Worm (Caenorhabditis elegans) whole organism, L1 larva: Measurements from ENCODE around the gene egl-15.

Experiments used
- C04F5.9 ChIP-seq: sonication (generic microtip); optimal IDR thresholded peaks from 2 replicates; lab custom pipeline; 2016; ENCODE audit warnings: missing genetic modification characterization, missing compliant biosample characterization
- C16A3.4 ChIP-seq: fragments of 150-350 bp; optimal IDR thresholded peaks from 2 replicates; lab custom pipeline; 2014; ENCODE audit warnings: missing biosample characterization, missing genetic modification characterization
- C34B4.2 ChIP-seq: sonication (generic microtip); optimal IDR thresholded peaks from 2 replicates; lab custom pipeline; 2017; ENCODE audit warnings: mild to moderate bottlenecking, missing genetic modification characterization, missing compliant biosample characterization
- aha-1 ChIP-seq: fragments of 150-350 bp; optimal IDR thresholded peaks from 2 replicates; lab custom pipeline; 2014; ENCODE audit warnings: missing biosample characterization, missing genetic modification characterization
- aly-2 ChIP-seq: fragments of 150-350 bp; optimal IDR thresholded peaks from 2 replicates; lab custom pipeline; 2014; ENCODE audit warnings: missing biosample characterization, missing genetic modification characterization
- ceh-63 ChIP-seq: fragments of 200-800 bp; sonication (Bioruptor generic); optimal IDR thresholded peaks from 2 replicates; lab custom pipeline; 2018; ENCODE audit warnings: mild to moderate bottlenecking, missing genetic modification characterization, missing compliant biosample characterization
- ceh-88 ChIP-seq: fragments of 200-800 bp; sonication (Bioruptor generic); IDR thresholded peaks from 2 replicates; pipeline ENCODE4 v1.3.6; 2022; ENCODE audit warnings: missing genetic modification characterization, missing compliant biosample characterization
- dsc-1 ChIP-seq: sonication (generic microtip); optimal IDR thresholded peaks from 2 replicates; lab custom pipeline; 2016; ENCODE audit warnings: mild to moderate bottlenecking, missing genetic modification characterization, missing compliant biosample characterization
- efl-1 ChIP-seq, 4 experiments: fragments of 150-350 bp; optimal IDR thresholded peaks in 3 of 4; peaks in 1 of 4; 1 replicate in 1 of 4; 2 replicates in 3 of 4; lab custom pipeline; 2014; ENCODE audit warnings: missing biosample characterization in 2 of 4, missing genetic modification characterization in 2 of 4, missing genetic modification reagents in 2 of 4
- egl-13 ChIP-seq: sonication (generic microtip); optimal IDR thresholded peaks from 2 replicates; lab custom pipeline; 2016; ENCODE audit warnings: missing genotype, missing genetic modification reagents, missing genetic modification characterization, missing compliant biosample characterization
- ets-5 ChIP-seq: fragments of 200-800 bp; sonication (Bioruptor generic); IDR thresholded peaks from 2 replicates; pipeline ENCODE4 v1.3.6; 2022; ENCODE audit warnings: missing genetic modification characterization, missing compliant biosample characterization
- fkh-10 ChIP-seq: sonication (generic microtip); optimal IDR thresholded peaks from 2 replicates; lab custom pipeline; 2017; ENCODE audit warnings: missing biosample characterization, missing genetic modification reagents, missing genetic modification characterization
- fkh-4 ChIP-seq: sonication (generic microtip); optimal IDR thresholded peaks from 2 replicates; lab custom pipeline; 2016; ENCODE audit warnings: missing compliant biosample characterization, missing genetic modification characterization, borderline replicate concordance
- hlh-17 ChIP-seq: fragments of 200-800 bp; sonication (Bioruptor generic); optimal IDR thresholded peaks from 2 replicates; lab custom pipeline; 2018; ENCODE audit warnings: missing genetic modification characterization, mild to moderate bottlenecking, missing compliant biosample characterization, moderate library complexity, borderline replicate concordance
- hlh-4 ChIP-seq: sonication (generic microtip); optimal IDR thresholded peaks from 2 replicates; lab custom pipeline; 2016; ENCODE audit warnings: mild to moderate bottlenecking, missing genetic modification characterization, missing compliant biosample characterization
- irx-1 ChIP-seq: sonication (generic microtip); optimal IDR thresholded peaks from 2 replicates; lab custom pipeline; 2016; ENCODE audit warnings: missing genetic modification characterization, missing compliant biosample characterization
- isw-1 ChIP-seq: fragments of 200-800 bp; sonication (Bioruptor generic); IDR thresholded peaks from 2 replicates; pipeline ENCODE4 v1.3.6; 2022; ENCODE audit warnings: missing genetic modification characterization, missing compliant biosample characterization
- jun-1 ChIP-seq: fragments of 150-350 bp; optimal IDR thresholded peaks from 2 replicates; lab custom pipeline; 2014; ENCODE audit warnings: missing biosample characterization, missing genetic modification reagents, missing genetic modification characterization
- lin-14 ChIP-seq: fragments of 200-800 bp; sonication (Bioruptor generic); optimal IDR thresholded peaks from 2 replicates; lab custom pipeline; 2018; ENCODE audit warnings: mild to moderate bottlenecking, missing genetic modification characterization, moderate library complexity, missing compliant biosample characterization
- lin-39 ChIP-seq: fragments of 150-350 bp; optimal IDR thresholded peaks from 2 replicates; lab custom pipeline; 2014; ENCODE audit warnings: missing biosample characterization, missing genetic modification reagents, missing genetic modification characterization
- lsy-2 ChIP-seq, 2 experiments: fragments of 150-350 bp; optimal IDR thresholded peaks; 2 replicates each; lab custom pipeline; 2014; ENCODE audit warnings: missing biosample characterization in 2 of 2, missing genetic modification characterization in 2 of 2
- mef-2 ChIP-seq: fragments of 150-350 bp; optimal IDR thresholded peaks from 2 replicates; lab custom pipeline; 2014; ENCODE audit warnings: missing biosample characterization, missing genetic modification characterization
- nhr-11 ChIP-seq: fragments of 150-350 bp; optimal IDR thresholded peaks from 2 replicates; lab custom pipeline; 2014; ENCODE audit warnings: missing biosample characterization, missing genetic modification characterization
- nhr-237 ChIP-seq: fragments of 150-350 bp; optimal IDR thresholded peaks from 2 replicates; lab custom pipeline; 2014; ENCODE audit warnings: missing biosample characterization, missing genetic modification characterization
- nhr-28 ChIP-seq: fragments of 150-350 bp; optimal IDR thresholded peaks from 2 replicates; lab custom pipeline; 2014; ENCODE audit warnings: missing biosample characterization, missing genetic modification characterization
- nhr-77 ChIP-seq: fragments of 150-350 bp; optimal IDR thresholded peaks from 2 replicates; lab custom pipeline; 2014; ENCODE audit warnings: missing biosample characterization, missing genetic modification characterization
- pqm-1 ChIP-seq: sonication (generic microtip); optimal IDR thresholded peaks from 3 replicates; lab custom pipeline; 2017; ENCODE audit warnings: missing biosample characterization, missing genetic modification characterization
- rnt-1 ChIP-seq: sonication (generic microtip); optimal IDR thresholded peaks from 2 replicates; lab custom pipeline; 2016; ENCODE audit warnings: mild to moderate bottlenecking, missing genetic modification characterization, moderate library complexity, missing compliant biosample characterization
- snu-23 ChIP-seq: sonication (generic microtip); optimal IDR thresholded peaks from 2 replicates; lab custom pipeline; 2016; ENCODE audit warnings: missing genetic modification characterization, missing compliant biosample characterization
- sox-4 ChIP-seq: sonication (generic microtip); optimal IDR thresholded peaks from 2 replicates; lab custom pipeline; 2016; ENCODE audit warnings: missing genetic modification characterization, missing compliant biosample characterization
- unc-62 ChIP-seq: fragments of 150-350 bp; optimal IDR thresholded peaks from 2 replicates; lab custom pipeline; 2014; ENCODE audit warnings: missing biosample characterization, missing genetic modification reagents, missing genetic modification characterization
- unc-86 ChIP-seq: sonication (generic microtip); optimal IDR thresholded peaks from 2 replicates; lab custom pipeline; 2016; ENCODE audit warnings: missing genetic modification characterization, missing compliant biosample characterization
- unc-98 ChIP-seq: fragments of 200-800 bp; sonication (Bioruptor generic); IDR thresholded peaks from 2 replicates; pipeline ENCODE4 v1.3.6; 2022; ENCODE audit warnings: missing genetic modification characterization, missing compliant biosample characterization
- zip-4 ChIP-seq: fragments of 200-800 bp; sonication (Bioruptor generic); optimal IDR thresholded peaks from 2 replicates; lab custom pipeline; 2018; ENCODE audit warnings: mild to moderate bottlenecking, missing genetic modification characterization, moderate library complexity, missing compliant biosample characterization

egl-15 gene

ce11 chrX:11016100-11016499 is at the start of gene egl-15:
Gene egl-15, plus strand, starts transcription at chrX:11016400.
- no peak for TF ChIP-seq irx-1
- TF ChIP-seq ets-5 = no peak
- TF ChIP-seq ceh-88 (GFP tag; lab: Robert Waterston, UW) = no peak
- TF ChIP-seq dsc-1 (tag; lab: Kevin White, UChicago) = peak; percentile 31
- no peak for TF ChIP-seq unc-86 (tag; lab: Kevin White, UChicago)
- TF ChIP-seq pqm-1 = no peak
- TF ChIP-seq efl-1 (optimal IDR thresholded peaks at IDR 0.05; lab: Kevin White, UChicago) = no peak
- peak in 1 of 2 experiments; percentile 30 for TF ChIP-seq efl-1 (GFP tag; optimal IDR thresholded peaks at IDR 0.05 in 1 of 2; lab: Kevin White, UChicago)
- TF ChIP-seq fkh-4 (tag; lab: Kevin White, UChicago) = no peak
- TF ChIP-seq nhr-77 (tag; lab: Kevin White, UChicago) = no peak
- no peak for TF ChIP-seq fkh-10 (GFP tag; lab: Kevin White, UChicago)
- TF ChIP-seq hlh-17 (GFP tag; lab: Kevin White, UChicago) = no peak
- no peak for TF ChIP-seq nhr-237 (tag; lab: Kevin White, UChicago)
- TF ChIP-seq nhr-28 = no peak
- TF ChIP-seq zip-4 = no peak

- TF ChIP-seq lin-39 = no peak
- TF ChIP-seq efl-1 (optimal IDR thresholded peaks at IDR 0.05; lab: Kevin White, UChicago) = no peak
- TF ChIP-seq efl-1 (GFP tag; optimal IDR thresholded peaks at IDR 0.05 in 1 of 2; lab: Kevin White, UChicago) = peak in 1 of 2 experiments; percentile 1
- TF ChIP-seq nhr-11 (tag; lab: Kevin White, UChicago) = no peak
- TF ChIP-seq egl-13 (tag; lab: Kevin White, UChicago) = no peak
- TF ChIP-seq C16A3.4 = no peak
Measured at ce11 chrX:10967698-10968097, 48.5 kb upstream of the egl-15 start, which contains the start of gene K09C8.9. Gene K09C8.9, minus strand, starts transcription at chrX:10967798.

DNA sequence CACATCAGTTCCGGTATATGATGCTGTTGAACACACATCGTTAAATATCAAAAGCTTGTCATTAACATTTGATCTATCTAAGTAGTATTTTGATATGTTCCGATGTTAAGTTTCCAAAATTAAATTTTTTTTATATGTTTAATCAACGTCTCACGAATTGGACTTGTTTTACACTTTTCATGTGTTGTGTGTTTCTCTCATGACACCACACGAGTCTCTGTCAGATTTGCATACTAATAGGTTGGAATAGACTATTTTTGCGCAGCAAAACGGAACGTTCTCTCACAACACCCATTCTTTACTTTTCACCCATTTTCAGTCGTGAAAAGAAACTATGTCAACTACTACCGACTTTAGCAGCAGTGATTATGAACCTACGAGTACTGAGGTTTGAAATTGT is 45.6 kb upstream of the egl-15 start, which contains the start of gene K09C8.8:
TSS of gene K09C8.8 (plus strand) at position 301 of the 400 bp plus-strand sequence.
- TF ChIP-seq aha-1 (tag; lab: Kevin White, UChicago) = no peak
- TF ChIP-seq, all 84 proteins: peak for 0

- no peak for TF ChIP-seq snu-23 (GFP tag; lab: Kevin White, UChicago)
- no peak for TF ChIP-seq efl-1 (optimal IDR thresholded peaks at IDR 0.05; lab: Kevin White, UChicago)
- TF ChIP-seq efl-1 (GFP tag; optimal IDR thresholded peaks at IDR 0.05 in 1 of 2; lab: Kevin White, UChicago) = peak in 1 of 2 experiments; percentile 24
- TF ChIP-seq, all 84 proteins: peak for 1
Measured at ce11 chrX:10971118-10971517, 45.1 kb upstream of the egl-15 start.

DNA sequence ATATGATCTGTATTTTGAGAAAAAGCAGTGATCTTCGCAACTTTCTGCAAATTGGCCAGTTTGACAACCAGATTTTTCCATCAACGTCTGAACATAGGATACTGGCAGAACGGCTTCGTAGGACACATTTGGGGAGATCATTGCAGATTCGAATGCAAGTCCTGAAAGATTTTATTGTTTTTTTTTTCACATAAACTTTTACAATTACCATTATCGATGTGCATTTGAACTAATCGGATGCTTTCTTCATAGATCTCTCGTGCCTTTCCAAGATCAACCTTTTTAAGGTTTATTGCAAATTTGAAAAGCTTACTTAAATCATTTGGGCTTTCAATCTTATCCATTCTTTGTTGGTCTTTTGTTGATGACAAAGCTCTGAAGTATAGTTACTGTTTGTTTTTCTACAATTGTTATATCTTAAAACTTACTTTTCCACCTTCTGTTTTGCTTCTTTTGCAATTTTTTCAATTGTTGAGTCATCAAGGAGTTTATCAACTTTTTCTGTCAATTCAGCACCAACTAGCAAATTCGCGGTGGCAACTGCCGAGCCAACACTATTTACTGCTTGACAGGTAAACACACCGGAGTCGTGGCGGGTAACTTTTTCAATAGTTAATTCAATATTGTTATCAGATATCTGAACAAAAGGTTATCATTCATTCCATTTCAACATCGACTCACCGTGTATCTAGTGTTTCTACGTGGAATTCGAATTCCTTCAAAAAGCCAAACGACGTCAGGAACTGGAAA is 39.6 kb upstream of the egl-15 start:
- TF ChIP-seq efl-1 (optimal IDR thresholded peaks at IDR 0.05; lab: Kevin White, UChicago) (no peak), efl-1 (GFP tag; optimal IDR thresholded peaks at IDR 0.05 in 1 of 2; lab: Kevin White, UChicago) (peak in 1 of 2 experiments; percentile 91), sox-4 (no peak), ceh-63 (GFP tag; lab: Kevin White, UChicago) (no peak)

DNA sequence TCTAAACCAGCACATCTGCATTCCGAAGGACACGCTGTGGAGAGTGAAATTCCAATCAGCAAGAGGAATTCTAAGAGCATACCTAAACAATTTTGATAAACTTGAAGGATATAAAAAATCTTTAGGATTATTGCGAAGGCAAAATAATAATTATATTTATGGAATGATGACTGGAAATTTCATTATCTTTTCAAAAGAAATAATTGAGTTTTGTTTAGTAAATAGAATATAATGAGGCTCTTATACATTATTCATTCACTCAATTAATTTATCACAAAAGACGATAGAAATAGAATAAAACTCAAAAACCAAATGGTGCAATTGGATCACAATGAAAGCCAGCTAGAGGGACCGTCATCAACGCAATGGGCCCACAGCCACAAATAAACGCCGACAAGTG is 37.0 kb upstream of the egl-15 start, which contains the start of gene pxn-2:
TSS of gene pxn-2 (minus strand) at position 101 of the 400 bp plus-strand sequence.
- TF ChIP-seq jun-1 (tag; lab: Kevin White, UChicago) (no peak), efl-1 (optimal IDR thresholded peaks at IDR 0.05; lab: Kevin White, UChicago) (no peak), efl-1 (GFP tag; optimal IDR thresholded peaks at IDR 0.05 in 1 of 2; lab: Kevin White, UChicago) (no peak)

- no peak for TF ChIP-seq lin-14 (GFP tag; lab: Kevin White, UChicago)
- TF ChIP-seq fkh-4 (tag; lab: Kevin White, UChicago) = no peak
- no peak for TF ChIP-seq mef-2 (tag; lab: Kevin White, UChicago)
- TF ChIP-seq hlh-4 (tag; lab: Kevin White, UChicago) = no peak
- TF ChIP-seq aly-2 = no peak
- TF ChIP-seq lin-39 = no peak
- no peak for TF ChIP-seq rnt-1 (tag; lab: Kevin White, UChicago)
- no peak for TF ChIP-seq C34B4.2 (tag; lab: Kevin White, UChicago)
- no peak for TF ChIP-seq lsy-2 (tag; optimal IDR thresholded peaks at IDR 0.05; lab: Kevin White, UChicago)
- TF ChIP-seq isw-1 (GFP tag; lab: Robert Waterston, UW) = no peak
- TF ChIP-seq unc-98 (GFP tag; lab: Robert Waterston, UW) = no peak
- no peak for TF ChIP-seq unc-62 (GFP tag; lab: Kevin White, UChicago)
- no peak for TF ChIP-seq C04F5.9 (tag; lab: Kevin White, UChicago)
Measured at ce11 chrX:10981374-10981773, 34.8 kb upstream of the egl-15 start.
